Fruit fly (Drosophila melanogaster) whole organism: ENCODE data around the gene CG3246.

ENCODE experiments used
- CG8478 ChIP-seq: fragments of >200 bp; optimal IDR thresholded peaks from 2 replicates; lab custom pipeline; 2018; ENCODE audit warnings: inconsistent platforms
- Dll ChIP-seq: fragments of >200 bp; optimal IDR thresholded peaks from 2 replicates; lab custom pipeline; 2017
- psq ChIP-seq: fragments of >200 bp; optimal IDR thresholded peaks from 2 replicates; lab custom pipeline; 2017
- usp ChIP-seq: fragments of >200 bp; optimal IDR thresholded peaks from 2 replicates; lab custom pipeline; 2017; ENCODE audit warnings: missing biosample characterization, missing genetic modification characterization, mixed read lengths

- no peak for TF ChIP-seq Dll (lab: Kevin White, UChicago)
- TF ChIP-seq psq (lab: Kevin White, UChicago), result no peak
- TF ChIP-seq usp, result no peak
- no peak for TF ChIP-seq CG8478 (lab: Kevin White, UChicago)
These were observed 18.7 kb upstream of the CG3246 start for dm6 chr2L:3480443-3480839.
